Worm (Caenorhabditis elegans) whole organism, L4/young adult: ENCODE results near the gene tin-9.1.

Experiments used
- dao-5 ChIP-seq: sonication (generic microtip); optimal IDR thresholded peaks from 2 replicates; lab custom pipeline; 2016; ENCODE audit warnings: missing genotype, missing genetic modification characterization, moderate library complexity, missing compliant biosample characterization
- him-1 ChIP-seq: sonication (generic microtip); optimal IDR thresholded peaks from 2 replicates; lab custom pipeline; 2016; ENCODE audit warnings: missing genotype, missing genetic modification reagents, missing genetic modification characterization, missing compliant biosample characterization

DNA sequence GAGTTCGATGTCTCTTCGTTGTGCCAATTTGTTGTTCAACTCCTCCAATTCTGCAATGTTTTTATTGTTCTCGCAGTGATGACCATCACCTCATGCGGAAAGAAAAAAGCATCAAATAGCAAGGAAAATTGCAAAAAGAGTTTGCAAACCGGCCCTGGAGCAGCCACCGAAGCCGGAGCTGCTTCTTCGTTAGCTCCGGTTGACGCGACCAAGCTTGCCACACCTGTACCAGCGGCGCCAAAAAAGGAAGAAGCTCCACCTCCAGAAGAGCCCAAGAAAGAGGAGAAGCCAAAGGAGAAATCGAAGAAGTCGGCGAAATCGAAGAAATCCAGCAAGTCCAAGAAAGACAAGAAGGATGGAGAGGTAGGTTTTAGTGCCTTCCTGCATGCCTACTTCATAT is 34.2 kb downstream of the tin-9.1 start:
- no peak for TF ChIP-seq him-1 (tag; lab: Kevin White, UChicago)
- no peak for TF ChIP-seq dao-5 (tag; lab: Kevin White, UChicago)
